Worm (Caenorhabditis elegans) whole organism, L1 larva: ENCODE results near the gene sucl-1.

Source experiments
- F16B12.6 ChIP-seq: fragments of 150-350 bp; optimal IDR thresholded peaks from 2 replicates; lab custom pipeline; 2014; ENCODE audit warnings: missing biosample characterization, missing genetic modification characterization
- fkh-10 ChIP-seq: sonication (generic microtip); optimal IDR thresholded peaks from 2 replicates; lab custom pipeline; 2017; ENCODE audit warnings: missing biosample characterization, missing genetic modification reagents, missing genetic modification characterization
- grh-1 ChIP-seq: fragments of 200-800 bp; sonication (Bioruptor generic); IDR thresholded peaks from 2 replicates; pipeline ENCODE4 v1.3.6; 2022; ENCODE audit warnings: missing genetic modification reagents, missing genetic modification characterization, missing compliant biosample characterization
- nhr-12 ChIP-seq: sonication (generic microtip); optimal IDR thresholded peaks from 2 replicates; lab custom pipeline; 2017; ENCODE audit warnings: missing biosample characterization, missing genetic modification characterization
- nhr-77 ChIP-seq: fragments of 150-350 bp; optimal IDR thresholded peaks from 2 replicates; lab custom pipeline; 2014; ENCODE audit warnings: missing biosample characterization, missing genetic modification characterization
- snpc-4 ChIP-seq: fragments of 150-350 bp; optimal IDR thresholded peaks from 2 replicates; lab custom pipeline; 2014; ENCODE audit warnings: missing biosample characterization, missing genetic modification characterization
- unc-86 ChIP-seq: sonication (generic microtip); optimal IDR thresholded peaks from 2 replicates; lab custom pipeline; 2016; ENCODE audit warnings: missing genetic modification characterization, missing compliant biosample characterization

- TF ChIP-seq nhr-77 (tag; lab: Kevin White, UChicago) (no peak), fkh-10 (GFP tag; lab: Kevin White, UChicago) (no peak), snpc-4 (tag; lab: Kevin White, UChicago) (no peak), F16B12.6 (tag; lab: Kevin White, UChicago) (no peak), grh-1 (no peak), nhr-12 (tag; lab: Kevin White, UChicago) (no peak), unc-86 (tag; lab: Kevin White, UChicago) (no peak)
These were observed 2.0 kb downstream of the sucl-1 start for ce11 chrX:14755847-14756246.
